Fruit fly (Drosophila melanogaster) whole organism, embryonic: Measurements from ENCODE around the gene CG9393.

Source experiments
- Antp ChIP-seq: fragments of 200-800 bp; sonication (Bioruptor generic); optimal IDR thresholded peaks from 3 replicates; lab custom pipeline; 2016; ENCODE audit warnings: missing biosample characterization, missing genetic modification characterization
- Asciz ChIP-seq: fragments of 200-800 bp; sonication (Bioruptor generic); optimal IDR thresholded peaks from 2 replicates; lab custom pipeline; 2017; ENCODE audit warnings: missing biosample characterization, mild to moderate bottlenecking, missing genetic modification characterization, missing genetic modification reagents
- B-H2 ChIP-seq: fragments of 200-800 bp; sonication (Bioruptor generic); optimal IDR thresholded peaks from 2 replicates; lab custom pipeline; 2018; ENCODE audit warnings: missing biosample characterization, mild to moderate bottlenecking, missing genetic modification characterization
- Bgb ChIP-seq: fragments of 200-800 bp; sonication (Bioruptor generic); IDR thresholded peaks from 2 replicates; pipeline ENCODE4 v1.3.6; 2022; ENCODE audit warnings: missing biosample characterization, missing genetic modification characterization; ENCODE audit not compliant: partially characterized antibody
- CG10321 ChIP-seq: fragments of 200-800 bp; sonication (Bioruptor generic); IDR thresholded peaks from 2 replicates; pipeline ENCODE4 v1.3.6; 2022; ENCODE audit warnings: missing biosample characterization, missing genetic modification characterization
- CG10462 ChIP-seq: fragments of 200-800 bp; sonication (Bioruptor generic); optimal IDR thresholded peaks from 2 replicates; lab custom pipeline; 2016; ENCODE audit warnings: missing biosample characterization, missing genetic modification characterization
- CG10543 ChIP-seq: fragments of 200-800 bp; sonication (Bioruptor generic); optimal IDR thresholded peaks from 3 replicates; lab custom pipeline; 2017; ENCODE audit warnings: missing biosample characterization, mild to moderate bottlenecking, missing genetic modification characterization, moderate library complexity
- CG10565 ChIP-seq: fragments of 200-800 bp; sonication (Bioruptor generic); optimal IDR thresholded peaks from 3 replicates; lab custom pipeline; 2016; ENCODE audit warnings: missing biosample characterization, mild to moderate bottlenecking, missing genetic modification characterization
- CG11696 ChIP-seq: fragments of 200-800 bp; sonication (Bioruptor generic); IDR thresholded peaks from 2 replicates; pipeline ENCODE4 v1.3.6; 2022; ENCODE audit warnings: missing biosample characterization, missing genetic modification characterization
- CG2116 ChIP-seq: fragments of 200-800 bp; sonication (Bioruptor generic); optimal IDR thresholded peaks from 3 replicates; lab custom pipeline; 2018; ENCODE audit warnings: missing biosample characterization, mild to moderate bottlenecking, missing genetic modification characterization
- CG32767 ChIP-seq: fragments of 200-800 bp; sonication (Bioruptor generic); IDR thresholded peaks from 2 replicates; pipeline ENCODE4 v1.3.6; 2022; ENCODE audit warnings: missing biosample characterization, missing genetic modification characterization
- CG32772 ChIP-seq: fragments of 200-800 bp; sonication (Bioruptor generic); IDR thresholded peaks from 2 replicates; pipeline ENCODE4 v1.3.6; 2022; ENCODE audit warnings: missing biosample characterization, missing genetic modification characterization
- CG3726 ChIP-seq: fragments of 200-800 bp; sonication (Bioruptor generic); IDR thresholded peaks from 3 replicates; pipeline ENCODE4, ENCODE4 v1.3.6; 2022; ENCODE audit warnings: missing biosample characterization, missing genetic modification characterization
- CG3847 ChIP-seq: fragments of 200-800 bp; sonication (Bioruptor generic); IDR thresholded peaks from 2 replicates; pipeline ENCODE4 v1.3.6; 2022; ENCODE audit warnings: missing biosample characterization, missing genetic modification characterization
- CG4282 ChIP-seq: fragments of 200-800 bp; sonication (Bioruptor generic); optimal IDR thresholded peaks from 2 replicates; lab custom pipeline; 2016; ENCODE audit warnings: missing biosample characterization, missing genetic modification characterization
- CG4820 ChIP-seq: fragments of 200-800 bp; sonication (Bioruptor generic); optimal IDR thresholded peaks from 3 replicates; lab custom pipeline; 2016; ENCODE audit warnings: missing biosample characterization, missing genetic modification characterization
- CG5245 ChIP-seq: fragments of 200-800 bp; sonication (Bioruptor generic); optimal IDR thresholded peaks from 3 replicates; lab custom pipeline; 2016; ENCODE audit warnings: missing biosample characterization, missing genetic modification characterization
- CoRest ChIP-seq: fragments of 200-800 bp; sonication (Bioruptor generic); optimal IDR thresholded peaks from 3 replicates; lab custom pipeline; 2018; ENCODE audit warnings: missing biosample characterization, mild to moderate bottlenecking, missing genetic modification characterization, moderate library complexity
- D ChIP-seq, 2 experiments: fragments of 200-800 bp in 1 of 2; fragments of >200 bp in 1 of 2; sonication (Bioruptor generic) in 1 of 2; optimal IDR thresholded peaks; 2 replicates in 1 of 2; 3 replicates in 1 of 2; lab custom pipeline; 2017; ENCODE audit warnings: mild to moderate bottlenecking in 1 of 2, missing biosample characterization in 1 of 2, missing genetic modification characterization in 1 of 2, missing genetic modification reagents in 1 of 2
- Deaf1 ChIP-seq: fragments of 200-800 bp; optimal IDR thresholded peaks from 3 replicates; lab custom pipeline; 2019; ENCODE audit warnings: missing biosample characterization, mild to moderate bottlenecking, missing genetic modification characterization, moderate library complexity
- Doc3 ChIP-seq: fragments of 200-800 bp; sonication (Bioruptor generic); IDR thresholded peaks from 3 replicates; pipeline ENCODE4 v1.3.6; 2022; ENCODE audit warnings: missing biosample characterization, missing genetic modification characterization; ENCODE audit not compliant: partially characterized antibody
- Eip74EF ChIP-seq, 2 experiments: fragments of 200-800 bp in 1 of 2; fragments of >200 bp in 1 of 2; sonication (Bioruptor generic) in 1 of 2; optimal IDR thresholded peaks; 2 replicates each; lab custom pipeline; 2017 to 2019; ENCODE audit warnings: missing biosample characterization in 2 of 2, missing genetic modification characterization in 2 of 2, mild to moderate bottlenecking in 1 of 2, moderate library complexity in 1 of 2
- Hr3 ChIP-seq: fragments of 200-800 bp; sonication (Bioruptor generic); optimal IDR thresholded peaks from 3 replicates; lab custom pipeline; 2016; ENCODE audit warnings: missing biosample characterization, missing genetic modification characterization
- Myb ChIP-seq: fragments of 200-800 bp; sonication (Bioruptor generic); optimal IDR thresholded peaks from 2 replicates; lab custom pipeline; 2016; ENCODE audit warnings: missing biosample characterization, missing genetic modification characterization
- Neu2 ChIP-seq: fragments of 200-800 bp; sonication (Bioruptor generic); optimal IDR thresholded peaks from 3 replicates; lab custom pipeline; 2016; ENCODE audit warnings: missing biosample characterization, missing genetic modification characterization, borderline replicate concordance
- Taf1 ChIP-seq: fragments of 200-800 bp; sonication (Bioruptor generic); IDR thresholded peaks from 2 replicates; pipeline ENCODE4 v1.3.6; 2022; ENCODE audit warnings: missing biosample characterization, missing genetic modification characterization
- Trl ChIP-seq, 3 experiments: fragments of >200 bp in 2 of 3; fragments of 200-800 bp in 1 of 3; sonication (Bioruptor generic) in 1 of 3; optimal IDR thresholded peaks; 2 replicates in 1 of 3; 3 replicates in 2 of 3; lab custom pipeline; 2016 to 2017; ENCODE audit warnings: missing biosample characterization in 1 of 3, missing genetic modification characterization in 1 of 3
- Vsx1 ChIP-seq: fragments of 200-800 bp; sonication (Bioruptor generic); optimal IDR thresholded peaks from 2 replicates; lab custom pipeline; 2017; ENCODE audit warnings: missing biosample characterization, mild to moderate bottlenecking, missing genetic modification characterization, missing genetic modification reagents
- abd-A ChIP-seq: fragments of 200-800 bp; sonication (Bioruptor generic); optimal IDR thresholded peaks from 3 replicates; lab custom pipeline; 2019; ENCODE audit warnings: missing biosample characterization, mild to moderate bottlenecking, missing genetic modification characterization, moderate library complexity
- aop ChIP-seq: fragments of 200-800 bp; sonication (Bioruptor generic); IDR thresholded peaks from 2 replicates; pipeline ENCODE4 v1.3.6; 2022; ENCODE audit warnings: missing biosample characterization, missing genetic modification characterization
- ara ChIP-seq: fragments of 200-800 bp; sonication (Bioruptor generic); IDR thresholded peaks from 2 replicates; pipeline ENCODE4 v1.3.6; 2022; ENCODE audit warnings: missing biosample characterization, missing genetic modification characterization
- bbx ChIP-seq: fragments of 200-800 bp; sonication (Bioruptor generic); IDR thresholded peaks from 2 replicates; pipeline ENCODE4 v1.3.6; 2022; ENCODE audit warnings: missing biosample characterization, missing genetic modification characterization; ENCODE audit not compliant: partially characterized antibody
- cad ChIP-seq: fragments of >200 bp; optimal IDR thresholded peaks from 2 replicates; lab custom pipeline; 2017; ENCODE audit warnings: missing biosample characterization, missing genetic modification characterization
- cato ChIP-seq: fragments of 200-800 bp; sonication (Bioruptor generic); optimal IDR thresholded peaks from 2 replicates; lab custom pipeline; 2016; ENCODE audit warnings: missing biosample characterization, missing genetic modification characterization, borderline replicate concordance
- chinmo ChIP-seq: fragments of 200-800 bp; sonication (Bioruptor generic); IDR thresholded peaks from 4 replicates; pipeline ENCODE4 v1.3.6; 2022; ENCODE audit warnings: missing biosample characterization, missing genetic modification characterization; ENCODE audit not compliant: partially characterized antibody
- dm ChIP-seq: fragments of 200-800 bp; sonication (Bioruptor generic); optimal IDR thresholded peaks from 3 replicates; lab custom pipeline; 2016; ENCODE audit warnings: missing biosample characterization, missing genetic modification characterization
- exex ChIP-seq: fragments of 200-800 bp; sonication (Bioruptor generic); optimal IDR thresholded peaks from 4 replicates; lab custom pipeline; 2018; ENCODE audit warnings: missing biosample characterization, mild to moderate bottlenecking, missing genetic modification characterization, moderate library complexity
- gsb ChIP-seq: fragments of 200-800 bp; sonication (Bioruptor generic); IDR thresholded peaks from 2 replicates; pipeline ENCODE4 v1.3.6; 2022; ENCODE audit warnings: missing biosample characterization, missing genetic modification characterization
- gsb-n ChIP-seq: fragments of 200-800 bp; sonication (Bioruptor generic); optimal IDR thresholded peaks from 3 replicates; lab custom pipeline; 2018; ENCODE audit warnings: missing biosample characterization, mild to moderate bottlenecking, missing genetic modification characterization
- h ChIP-seq: fragments of >200 bp; optimal IDR thresholded peaks from 2 replicates; lab custom pipeline; 2017
- hbn ChIP-seq: fragments of 200-800 bp; sonication (Bioruptor generic); IDR thresholded peaks from 2 replicates; pipeline ENCODE4 v1.3.6; 2022; ENCODE audit warnings: missing biosample characterization, missing genetic modification characterization; ENCODE audit not compliant: partially characterized antibody
- lab ChIP-seq: fragments of 200-800 bp; sonication (Bioruptor generic); optimal IDR thresholded peaks from 3 replicates; lab custom pipeline; 2017; ENCODE audit warnings: missing biosample characterization, missing genetic modification characterization, mild to moderate bottlenecking, moderate library complexity, missing genetic modification reagents
- nau ChIP-seq: fragments of 200-800 bp; sonication (Bioruptor generic); optimal IDR thresholded peaks from 3 replicates; lab custom pipeline; 2017; ENCODE audit warnings: missing biosample characterization, mild to moderate bottlenecking, missing genetic modification characterization, missing genetic modification reagents
- onecut ChIP-seq: fragments of 200-800 bp; sonication (Bioruptor generic); IDR thresholded peaks from 2 replicates; pipeline ENCODE4 v1.3.6; 2022; ENCODE audit warnings: missing biosample characterization, missing genetic modification characterization
- psq ChIP-seq: fragments of 200-800 bp; sonication (Bioruptor generic); optimal IDR thresholded peaks from 2 replicates; lab custom pipeline; 2017; ENCODE audit warnings: missing biosample characterization, missing genetic modification characterization

Gene CG9393

dm6 chr3R:9533181-9534124 lies 30.0 kb downstream of the CG9393 start (continued):
- TF ChIP-seq CG5245 (GFP tag; lab: Kevin White, UChicago) (peak; percentile 84), cato (peak; percentile 87), CG3726 (peak; percentile 62; the same call in 1 of the 3 replicates), Hr3 (GFP tag; lab: Kevin White, UChicago) (peak; percentile 95), gsb (GFP tag; lab: Robert Waterston, UW) (peak; percentile 90), CG11696 (GFP tag; lab: Robert Waterston, UW) (peak; percentile 61), Taf1 (GFP tag; lab: Robert Waterston, UW) (peak; percentile 85), cad (no peak), abd-A (tag; lab: Kevin White, UChicago) (peak; percentile 61), chinmo (GFP tag; lab: Robert Waterston, UW) (peak; percentile 95), CG4820 (GFP tag; lab: Kevin White, UChicago) (peak; percentile 94), CoRest (tag; lab: Kevin White, UChicago) (peak; percentile 98), psq (peak; percentile 65), Myb (peak; percentile 81), hbn (GFP tag; lab: Robert Waterston, UW) (no peak), CG32772 (GFP tag; lab: Robert Waterston, UW) (peak; percentile 85), CG10565 (peak; percentile 63), Neu2 (GFP tag; lab: Kevin White, UChicago) (peak; percentile 82), gsb-n (tag; lab: Kevin White, UChicago) (peak; percentile 91), CG3847 (GFP tag; lab: Robert Waterston, UW) (peak; percentile 90), Asciz (GFP tag; lab: Kevin White, UChicago) (peak; percentile 95), B-H2 (GFP tag; lab: Kevin White, UChicago) (peak; percentile 94), CG10462 (GFP tag; lab: Kevin White, UChicago) (peak; percentile 86), CG4282 (GFP tag; lab: Kevin White, UChicago) (peak; percentile 78), Antp (GFP tag; lab: Kevin White, UChicago) (peak; percentile 87), h (no peak), CG32767 (peak; percentile 87), Vsx1 (GFP tag; lab: Kevin White, UChicago) (peak; percentile 93), aop (0 out of 2 replicates have a peak, but pooled peaks have one; percentile 35), D (optimal IDR thresholded peaks at IDR 0.05; lab: Kevin White, UChicago) (no peak), D (GFP tag; optimal IDR thresholded peaks at IDR 0.05; lab: Kevin White, UChicago) (peak; percentile 98), nau (GFP tag; lab: Kevin White, UChicago) (peak; percentile 98), ara (peak; percentile 77)

- TF ChIP-seq Trl (optimal IDR thresholded peaks at IDR 0.05; lab: Kevin White, UChicago) (peak in 1 of 2 experiments; percentile 75), Trl (GFP tag; optimal IDR thresholded peaks at IDR 0.05; lab: Kevin White, UChicago) (no peak), cad (no peak), CG2116 (GFP tag; lab: Kevin White, UChicago) (no peak), Deaf1 (peak; percentile 51), Bgb (GFP tag; lab: Robert Waterston, UW) (peak; percentile 25; the same call in 1 of the 2 replicates), lab (GFP tag; lab: Kevin White, UChicago) (no peak), abd-A (tag; lab: Kevin White, UChicago) (peak; percentile 41), Doc3 (GFP tag; lab: Robert Waterston, UW) (no peak), CG10543 (GFP tag; lab: Kevin White, UChicago) (peak; percentile 43), CG10321 (GFP tag; lab: Robert Waterston, UW) (no peak), onecut (GFP tag; lab: Robert Waterston, UW) (no peak), Eip74EF (GFP tag; optimal IDR thresholded peaks at IDR 0.05; lab: Kevin White, UChicago) (no peak), bbx (GFP tag; lab: Robert Waterston, UW) (peak; percentile 38; the same call in 1 of the 2 replicates), chinmo (GFP tag; lab: Robert Waterston, UW) (peak; percentile 83; the same call in 3 of the 4 replicates), exex (peak; percentile 76), dm (no peak)
Observed at dm6 chr3R:9532437-9533180, 30.9 kb downstream of the CG9393 start, which contains the start of gene by. Gene by (minus strand): TSS chr3R:9533011.
